Worm (Caenorhabditis elegans) whole organism, mixed stage, embryonic: ENCODE data around the gene spp-8.

Experiments
- elt-3 ChIP-seq: fragments of 150-350 bp; optimal IDR thresholded peaks from 2 replicates; lab custom pipeline; 2014; ENCODE audit warnings: missing biosample characterization, missing genetic modification characterization
- ham-2 ChIP-seq: fragments of 200-800 bp; sonication (Bioruptor generic); optimal IDR thresholded peaks from 2 replicates; lab custom pipeline; 2018; ENCODE audit warnings: mild to moderate bottlenecking, missing genetic modification characterization, missing compliant biosample characterization
- lin-13 ChIP-seq: fragments of 150-350 bp; optimal IDR thresholded peaks from 2 replicates; lab custom pipeline; 2014; ENCODE audit warnings: missing biosample characterization, missing genetic modification characterization
- mep-1 ChIP-seq: fragments of 150-350 bp; optimal IDR thresholded peaks from 2 replicates; lab custom pipeline; 2017; ENCODE audit warnings: missing biosample characterization, missing genetic modification reagents, missing genetic modification characterization, inconsistent platforms
- nhr-237 ChIP-seq: fragments of 150-350 bp; optimal IDR thresholded peaks from 2 replicates; lab custom pipeline; 2014; ENCODE audit warnings: missing biosample characterization, missing genetic modification characterization
- nhr-76 ChIP-seq: sonication (generic microtip); optimal IDR thresholded peaks from 2 replicates; lab custom pipeline; 2017; ENCODE audit warnings: missing biosample characterization, missing genetic modification characterization
- snpc-4 ChIP-seq: fragments of 150-350 bp; optimal IDR thresholded peaks from 2 replicates; lab custom pipeline; 2014; ENCODE audit warnings: missing biosample characterization, missing genetic modification characterization
- unc-39 ChIP-seq: fragments of 150-350 bp; optimal IDR thresholded peaks from 2 replicates; lab custom pipeline; 2014; ENCODE audit warnings: missing biosample characterization, missing genetic modification characterization
- ztf-11 ChIP-seq: fragments of 150-350 bp; optimal IDR thresholded peaks from 2 replicates; lab custom pipeline; 2014; ENCODE audit warnings: missing biosample characterization, missing genetic modification characterization

DNA sequence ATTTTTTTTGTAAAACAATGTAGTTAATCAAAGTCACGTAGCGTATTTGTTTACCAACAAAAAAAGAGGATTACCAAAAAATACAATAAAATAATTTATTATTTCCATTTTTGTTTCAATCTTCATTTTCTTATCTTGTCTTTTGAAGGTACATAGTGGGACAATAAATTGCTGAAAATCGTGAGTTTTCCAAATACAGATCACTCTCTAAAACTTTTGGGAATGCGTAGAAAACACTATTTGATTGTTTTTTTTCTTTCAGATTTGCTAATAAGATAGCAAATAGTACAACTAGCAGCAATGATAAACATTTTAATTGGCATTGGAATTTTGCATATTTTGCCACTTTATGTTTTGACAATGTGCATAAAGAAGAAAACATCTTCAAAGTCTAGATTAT lies 19.9 kb downstream of the spp-8 start, which contains the start of gene C28C12.1:
- TF ChIP-seq elt-3 (tag; lab: Kevin White, UChicago) (no peak), nhr-76 (tag; lab: Kevin White, UChicago) (no peak), mep-1 (tag; lab: Kevin White, UChicago) (no peak), ztf-11 (tag; lab: Kevin White, UChicago) (no peak), snpc-4 (tag; lab: Kevin White, UChicago) (no peak), nhr-237 (no peak), lin-13 (tag; lab: Kevin White, UChicago) (no peak), unc-39 (no peak), ham-2 (GFP tag; lab: Kevin White, UChicago) (no peak)
